Worm (Caenorhabditis elegans) whole organism, young adult: Measurements from ENCODE around the gene mltn-11.
A peak's percentile ranks its signal among the peaks of the same experiment; 100 is the strongest.

ENCODE experiments used
- F49E8.2 ChIP-seq: sonication (generic microtip); optimal IDR thresholded peaks from 3 replicates; lab custom pipeline; 2017; ENCODE audit warnings: missing genetic modification characterization, mild to moderate bottlenecking, missing compliant biosample characterization, antibody characterized with exemption, moderate library complexity; ENCODE audit not compliant: insufficient read depth
- F57A8.1 ChIP-seq: fragments of 200-800 bp; sonication (Bioruptor generic); optimal IDR thresholded peaks from 2 replicates; lab custom pipeline; 2018; ENCODE audit warnings: mild to moderate bottlenecking, missing genetic modification characterization, moderate library complexity, missing compliant biosample characterization
- ama-1 ChIP-seq, 3 experiments: fragments of 150-350 bp in 1 of 3; sonication (generic microtip) in 2 of 3; optimal IDR thresholded peaks; 2 replicates each; lab custom pipeline; 2014 to 2018; ENCODE audit warnings: missing biosample characterization in 2 of 3, missing genetic modification characterization in 2 of 3, missing genetic modification reagents in 2 of 3
- ccch-3 ChIP-seq: fragments of 200-800 bp; sonication (Bioruptor generic); optimal IDR thresholded peaks from 2 replicates; lab custom pipeline; 2018; ENCODE audit warnings: mild to moderate bottlenecking, missing genetic modification characterization, missing compliant biosample characterization
- dpff-1 ChIP-seq: sonication (generic microtip); optimal IDR thresholded peaks from 2 replicates; lab custom pipeline; 2017; ENCODE audit warnings: mild to moderate bottlenecking, missing genetic modification characterization, missing compliant biosample characterization
- egrh-3 ChIP-seq: fragments of 200-800 bp; sonication (Bioruptor generic); IDR thresholded peaks from 2 replicates; pipeline ENCODE4 v1.3.6; 2022; ENCODE audit warnings: missing genetic modification reagents, missing genetic modification characterization, missing compliant biosample characterization
- hlh-12 ChIP-seq: sonication (generic microtip); optimal IDR thresholded peaks from 2 replicates; lab custom pipeline; 2016; ENCODE audit warnings: missing genetic modification characterization, missing compliant biosample characterization
- hmg-1.2 ChIP-seq: fragments of 200-800 bp; sonication (Bioruptor generic); IDR thresholded peaks from 2 replicates; pipeline ENCODE4 v1.3.6; 2022; ENCODE audit warnings: missing genetic modification reagents, missing genetic modification characterization, missing compliant biosample characterization
- pbrm-1 ChIP-seq: fragments of 200-800 bp; sonication (Bioruptor generic); IDR thresholded peaks from 2 replicates; pipeline ENCODE4 v1.3.6; 2022; ENCODE audit warnings: missing genetic modification reagents, missing genetic modification characterization, missing compliant biosample characterization
- pha-4 ChIP-seq: fragments of 150-350 bp; sonication (generic microtip); optimal IDR thresholded peaks from 2 replicates; lab custom pipeline; 2014; ENCODE audit warnings: missing biosample characterization, missing genetic modification reagents, missing genetic modification characterization
- repo-1 ChIP-seq: sonication (generic microtip); optimal IDR thresholded peaks from 2 replicates; lab custom pipeline; 2017; ENCODE audit warnings: mild to moderate bottlenecking, missing genetic modification characterization, missing compliant biosample characterization
- snpc-4 ChIP-seq, 5 experiments: fragments of 150-350 bp in 1 of 5; sonication (generic microtip) in 4 of 5; optimal IDR thresholded peaks; 2 replicates each; lab custom pipeline; 2014 to 2018; ENCODE audit warnings: missing genetic modification characterization in 5 of 5, missing biosample characterization in 3 of 5, antibody characterized with exemption in 2 of 5, mild to moderate bottlenecking in 2 of 5, missing compliant biosample characterization in 2 of 5, missing genotype in 2 of 5, moderate library complexity in 2 of 5, missing genetic modification reagents in 1 of 5
- unc-62 ChIP-seq: fragments of 150-350 bp; optimal IDR thresholded peaks from 2 replicates; lab custom pipeline; 2014; ENCODE audit warnings: missing biosample characterization, missing genetic modification reagents, missing genetic modification characterization
- zim-3 ChIP-seq: sonication (generic microtip); optimal IDR thresholded peaks from 2 replicates; lab custom pipeline; 2017; ENCODE audit warnings: mild to moderate bottlenecking, missing genetic modification characterization, moderate library complexity, missing compliant biosample characterization

- TF ChIP-seq ama-1 (optimal IDR thresholded peaks at IDR 0.05; lab: Kevin White, UChicago): no peak
- TF ChIP-seq ama-1 (GFP tag; optimal IDR thresholded peaks at IDR 0.05; lab: Kevin White, UChicago): no peak
- TF ChIP-seq F57A8.1 (GFP tag; lab: Kevin White, UChicago): no peak
- peak; percentile 33; the same call in 1 of the 2 replicates for TF ChIP-seq hmg-1.2 (GFP tag; lab: Robert Waterston, UW)
- TF ChIP-seq pbrm-1 (GFP tag; lab: Robert Waterston, UW): no peak
- TF ChIP-seq pha-4 (tag; lab: Kevin White, UChicago): no peak
- no peak for TF ChIP-seq repo-1 (tag; lab: Kevin White, UChicago)
- no peak for TF ChIP-seq ccch-3 (GFP tag; lab: Kevin White, UChicago)
- no peak for TF ChIP-seq egrh-3 (GFP tag; lab: Robert Waterston, UW)
- no peak for TF ChIP-seq dpff-1 (tag; lab: Kevin White, UChicago)
- no peak for TF ChIP-seq unc-62 (GFP tag; lab: Kevin White, UChicago)
- no peak for TF ChIP-seq hlh-12 (tag; lab: Kevin White, UChicago)
- no peak for TF ChIP-seq zim-3 (tag; lab: Kevin White, UChicago)
- TF ChIP-seq snpc-4 (GFP tag; optimal IDR thresholded peaks at IDR 0.05; lab: Kevin White, UChicago): peak; percentile 15
- TF ChIP-seq snpc-4 (tag; optimal IDR thresholded peaks at IDR 0.05; lab: Kevin White, UChicago): peak in 3 of 4 experiments; percentile 42 to 86 (median 79)
- TF ChIP-seq F49E8.2: no peak
Observed at ce11 chrV:16645201-16645940, 9.4 kb downstream of the mltn-11 start, which contains the start of gene W06G6.17.
